Fruit fly (Drosophila melanogaster): ENCODE data around the gene CG31730.
"Not testable (repeated sequence)": the region's sequence is repeated elsewhere in the genome, so short reads cannot be mapped to it uniquely, and the experiment has no call there.

Gene CG31730

dm6 chr2L:13215640-13216129, 43.9 kb downstream of the CG31730 start (continued):
- peak; percentile 8 for TF ChIP-seq trh (GFP tag; optimal IDR thresholded peaks at IDR 0.05)
- peak; percentile 73 for TF ChIP-seq repo (GFP tag; optimal IDR thresholded peaks at IDR 0.05)
- TF ChIP-seq Side (GFP tag; optimal IDR thresholded peaks at IDR 0.05) = peak; percentile 1
- TF ChIP-seq grn (GFP tag; optimal IDR thresholded peaks at IDR 0.05) = peak; percentile 81
- peak; percentile 69; the same call in 1 of the 3 replicates for TF ChIP-seq CG11456 (GFP tag; IDR thresholded peaks at IDR 0.05)
- peak; percentile 37 for TF ChIP-seq CG5245 (GFP tag; optimal IDR thresholded peaks at IDR 0.05)
- TF ChIP-seq Fer1 (GFP tag; optimal IDR thresholded peaks at IDR 0.05) = peak; percentile 10
- TF ChIP-seq NC2β (GFP tag; optimal IDR thresholded peaks at IDR 0.05) = peak; percentile 69
- peak; percentile 43; the same call in 1 of the 2 replicates for TF ChIP-seq Ptx1 (GFP tag; IDR thresholded peaks at IDR 0.05)
- peak; percentile 13 for TF ChIP-seq Chrac-16 (GFP tag; optimal IDR thresholded peaks at IDR 0.05)
- TF ChIP-seq ash1 (GFP tag; optimal IDR thresholded peaks at IDR 0.05) = peak; percentile 23
- TF ChIP-seq CG3281 (GFP tag; optimal IDR thresholded peaks at IDR 0.05) = peak; percentile 24
- TF ChIP-seq CG10209 (GFP tag; optimal IDR thresholded peaks at IDR 0.05) = peak; percentile 59
- peak; percentile 80 for TF ChIP-seq caup (GFP tag; optimal IDR thresholded peaks at IDR 0.05; ENCODE audit: severe bottlenecking)
- peak; percentile 20 for TF ChIP-seq CG10654 (GFP tag; optimal IDR thresholded peaks at IDR 0.05)
- TF ChIP-seq CG15696 (tag; optimal IDR thresholded peaks at IDR 0.05) = peak; percentile 73
- TF ChIP-seq Xrp1 (GFP tag; IDR thresholded peaks at IDR 0.05) = peak; percentile 72
- peak; percentile 2 for TF ChIP-seq pnt (GFP tag; optimal IDR thresholded peaks at IDR 0.05)
- TF ChIP-seq pb (GFP tag; optimal IDR thresholded peaks at IDR 0.05) = peak; percentile 42
- TF ChIP-seq CG17359 (tag; optimal IDR thresholded peaks at IDR 0.05) = peak; percentile 83
- peak; percentile 50 for TF ChIP-seq CG17385 (GFP tag; optimal IDR thresholded peaks at IDR 0.05)
- TF ChIP-seq CG1602 (GFP tag; optimal IDR thresholded peaks at IDR 0.05) = peak; percentile 6
- TF ChIP-seq CG11085 (GFP tag; IDR thresholded peaks at IDR 0.05) = peak; percentile 61; the same call in 1 of the 2 replicates
- TF ChIP-seq CG4730 (GFP tag; IDR thresholded peaks at IDR 0.05) = peak; percentile 44; the same call in 1 of the 2 replicates
- TF ChIP-seq ato (GFP tag; IDR thresholded peaks at IDR 0.05; ENCODE audit: partially characterized antibody) = peak; percentile 5; the same call in 1 of the 2 replicates
- TF ChIP-seq Dad (GFP tag; optimal IDR thresholded peaks at IDR 0.05) = peak; percentile 68
- TF ChIP-seq Awh (GFP tag; IDR thresholded peaks at IDR 0.05) = peak; percentile 62; the same call in 1 of the 2 replicates
- TF ChIP-seq dmrt99B (tag; optimal IDR thresholded peaks at IDR 0.05) = peak; percentile 65
- TF ChIP-seq pan (optimal IDR thresholded peaks at IDR 0.05) = not testable (repeated sequence)
- TF ChIP-seq pan (GFP tag; optimal IDR thresholded peaks at IDR 0.05 in 1 of 2, IDR thresholded peaks at IDR 0.05 in 1 of 2) = peak in 1 of 2 experiments; percentile 73
- TF ChIP-seq gro (GFP tag; optimal IDR thresholded peaks at IDR 0.05) = peak; percentile 84
- peak; percentile 59 for TF ChIP-seq CG7987 (GFP tag; optimal IDR thresholded peaks at IDR 0.05)
- TF ChIP-seq scrt (GFP tag; optimal IDR thresholded peaks at IDR 0.05) = peak; percentile 39
- TF ChIP-seq HLH4C (GFP tag; IDR thresholded peaks at IDR 0.05; ENCODE audit: partially characterized antibody) = peak; percentile 25; the same call in 1 of the 3 replicates
- TF ChIP-seq CG14860 (GFP tag; IDR thresholded peaks at IDR 0.05; ENCODE audit: partially characterized antibody) = peak; percentile 48
- peak; percentile 43; the same call in 1 of the 2 replicates for TF ChIP-seq CG14441 (GFP tag; IDR thresholded peaks at IDR 0.05)
- TF ChIP-seq ems (GFP tag; optimal IDR thresholded peaks at IDR 0.05) = peak; percentile 62
- peak; percentile 54; the same call in 2 of the 3 replicates for TF ChIP-seq CG16813 (GFP tag; IDR thresholded peaks at IDR 0.05; ENCODE audit: partially characterized antibody)
- TF ChIP-seq cas (GFP tag; IDR thresholded peaks at IDR 0.05) = peak; percentile 68
- TF ChIP-seq cwo (GFP tag; optimal IDR thresholded peaks at IDR 0.05) = peak; percentile 52
- TF ChIP-seq peb (GFP tag; IDR thresholded peaks at IDR 0.05) = peak; percentile 58; the same call in 1 of the 2 replicates
- peak; percentile 67 for TF ChIP-seq rib (GFP tag; IDR thresholded peaks at IDR 0.05)
- peak; percentile 50 for TF ChIP-seq Meics (GFP tag; optimal IDR thresholded peaks at IDR 0.05)
- peak in 1 of 2 experiments; percentile 63 for TF ChIP-seq insv (GFP tag; optimal IDR thresholded peaks at IDR 0.05)
- TF ChIP-seq Bgb (GFP tag; IDR thresholded peaks at IDR 0.05; ENCODE audit: partially characterized antibody) = peak; percentile 73
- TF ChIP-seq E2f2 (GFP tag; IDR thresholded peaks at IDR 0.05) = peak; percentile 40; the same call in 1 of the 2 replicates
- TF ChIP-seq Dbx (GFP tag; IDR thresholded peaks at IDR 0.05) = peak; percentile 86
- peak; percentile 58 for TF ChIP-seq Mes4 (GFP tag; optimal IDR thresholded peaks at IDR 0.05)
- peak; percentile 67 for TF ChIP-seq CG1233 (GFP tag; optimal IDR thresholded peaks at IDR 0.05)

Data from whole organism, embryonic.